Worm (Caenorhabditis elegans) whole organism, L4/young adult: ENCODE measurements around the gene B0336.12.

Experiments used
- W03F9.2 ChIP-seq: fragments of 150-350 bp; optimal IDR thresholded peaks from 2 replicates; lab custom pipeline; 2014; ENCODE audit warnings: missing biosample characterization, missing genetic modification characterization
- dao-5 ChIP-seq: sonication (generic microtip); optimal IDR thresholded peaks from 2 replicates; lab custom pipeline; 2016; ENCODE audit warnings: missing genotype, missing genetic modification characterization, moderate library complexity, missing compliant biosample characterization
- him-1 ChIP-seq: sonication (generic microtip); optimal IDR thresholded peaks from 2 replicates; lab custom pipeline; 2016; ENCODE audit warnings: missing genotype, missing genetic modification reagents, missing genetic modification characterization, missing compliant biosample characterization

B0336.12 gene

DNA sequence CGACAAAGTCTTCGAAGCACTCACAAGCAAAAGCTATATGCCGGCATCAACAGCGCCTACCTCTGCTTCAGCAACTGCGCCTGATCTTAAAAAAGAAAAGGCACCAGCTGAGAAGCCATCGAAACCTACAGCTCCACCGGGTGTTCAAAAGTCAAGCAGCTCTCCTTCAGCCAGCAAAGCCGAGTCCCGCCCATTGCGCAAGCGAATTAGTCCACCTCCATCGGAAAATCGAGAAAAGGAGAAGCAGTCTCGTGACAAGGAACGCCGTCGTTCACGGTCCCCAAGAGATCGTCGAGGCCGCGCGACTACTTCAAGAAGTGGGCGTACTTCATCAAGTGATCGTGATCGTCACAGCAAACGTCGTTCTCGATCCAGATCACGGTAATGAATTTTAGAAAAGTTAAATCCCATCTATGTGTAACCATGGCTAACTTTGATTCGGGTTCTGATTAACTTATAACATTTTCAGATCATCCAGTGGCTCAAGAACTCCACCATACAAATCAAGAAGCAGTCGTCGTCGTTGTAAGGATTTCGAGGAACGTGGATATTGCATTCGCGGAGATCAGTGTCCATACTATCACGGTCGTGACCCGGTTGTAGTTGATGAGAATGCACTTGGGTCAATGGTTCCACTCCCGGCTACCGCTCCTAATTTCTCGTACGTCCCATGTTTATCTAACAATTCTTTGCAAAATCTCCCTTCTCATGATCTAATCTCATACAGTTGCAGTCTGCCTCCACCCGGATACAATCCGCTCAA is 2.1 kb upstream of the B0336.12 start:
- TF ChIP-seq him-1 = no peak
- no peak for TF ChIP-seq dao-5 (tag; lab: Kevin White, UChicago)
- TF ChIP-seq W03F9.2 (tag; lab: Kevin White, UChicago) = no peak

DNA sequence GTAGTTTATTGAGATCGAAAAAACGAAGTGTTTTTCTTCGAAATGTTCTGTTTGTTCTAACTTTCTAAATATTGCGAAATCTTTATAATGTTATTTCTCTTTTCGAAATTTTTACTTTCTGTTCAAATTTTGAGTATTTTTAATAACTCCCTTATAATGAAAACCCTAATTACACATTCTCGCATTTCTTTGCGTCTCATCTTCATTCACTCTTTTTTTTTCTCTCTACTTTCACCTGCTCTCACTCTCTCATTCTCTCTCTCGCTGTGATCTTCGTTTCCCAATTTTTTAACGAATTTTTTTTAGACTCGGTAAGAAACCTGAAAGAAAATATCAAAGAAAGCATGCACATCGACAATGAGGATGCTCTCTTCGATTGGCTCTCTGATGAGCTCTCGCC is 1.3 kb upstream of the B0336.12 start, which contains the start of gene rbm-26:
Gene rbm-26, plus strand, starts transcription at position 301 of the 400 bp plus-strand sequence.
- TF ChIP-seq W03F9.2 (tag; lab: Kevin White, UChicago) (no peak), dao-5 (tag; lab: Kevin White, UChicago) (no peak), him-1 (no peak)

DNA sequence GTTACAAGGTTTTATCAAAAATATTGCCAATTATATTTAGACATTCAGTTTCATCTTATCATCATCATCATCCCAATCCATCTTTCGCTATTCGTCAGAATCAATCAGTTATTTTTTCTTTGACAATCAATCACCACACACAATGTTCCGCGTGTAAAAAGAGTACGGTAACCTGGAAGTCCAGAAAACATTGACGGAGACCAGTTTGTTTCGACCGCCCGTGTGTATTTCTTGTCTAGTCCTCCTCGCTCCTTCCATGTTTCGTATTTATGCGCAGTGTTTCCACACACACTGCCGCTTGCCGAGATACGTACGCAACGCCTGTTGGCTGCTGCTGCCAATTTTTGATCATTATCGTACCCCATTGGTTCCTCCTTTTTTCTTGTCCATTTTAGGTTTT is 731 bp upstream of the B0336.12 start:
- TF ChIP-seq him-1 = no peak
- TF ChIP-seq W03F9.2 (tag; lab: Kevin White, UChicago) = no peak
- no peak for TF ChIP-seq dao-5 (tag; lab: Kevin White, UChicago)

DNA sequence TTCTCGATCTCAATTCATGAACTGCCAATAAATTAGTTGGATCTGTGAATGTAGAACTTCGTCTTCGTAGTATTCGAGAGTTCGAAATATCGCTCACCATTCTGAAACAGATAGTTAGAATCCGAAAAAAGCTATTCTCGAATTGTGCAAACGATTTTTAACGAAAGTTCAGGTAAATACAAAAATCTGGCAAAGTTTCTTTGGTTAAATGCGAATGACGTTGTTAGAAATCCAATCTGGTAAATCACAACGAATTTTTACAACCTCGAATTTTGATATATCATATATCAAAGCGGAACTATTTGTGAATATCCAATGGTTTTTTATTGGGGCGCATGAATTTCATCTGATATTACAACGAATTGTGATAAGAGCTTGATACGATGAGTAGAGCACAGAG is 721 bp downstream of the B0336.12 start, which contains the start of gene hpo-28:
Gene hpo-28, minus strand, starts transcription at position 101 of the 400 bp plus-strand sequence.
- TF ChIP-seq him-1 (no peak), W03F9.2 (tag; lab: Kevin White, UChicago) (no peak), dao-5 (tag; lab: Kevin White, UChicago) (no peak)

DNA sequence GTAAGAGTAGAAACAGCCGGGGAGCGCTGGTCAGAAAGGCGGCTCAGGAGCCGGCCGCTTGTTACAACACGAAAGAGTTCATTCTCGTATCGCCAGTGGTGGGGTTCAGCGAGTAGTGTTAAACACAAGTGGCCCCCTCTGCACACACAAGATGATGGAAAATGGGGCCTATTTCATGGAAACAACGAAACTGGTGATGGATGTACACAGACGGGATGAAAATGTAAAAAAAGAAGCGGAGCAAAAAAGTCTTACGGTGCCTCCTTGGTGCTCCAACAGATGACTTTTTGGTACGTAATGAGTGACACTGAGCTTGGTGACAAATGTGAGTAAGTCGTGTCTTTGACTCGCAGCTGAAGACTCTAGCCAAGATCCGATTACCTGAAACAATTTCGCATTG is 1.9 kb downstream of the B0336.12 start:
- TF ChIP-seq W03F9.2 (tag; lab: Kevin White, UChicago) (no peak), him-1 (no peak), dao-5 (tag; lab: Kevin White, UChicago) (no peak)

DNA sequence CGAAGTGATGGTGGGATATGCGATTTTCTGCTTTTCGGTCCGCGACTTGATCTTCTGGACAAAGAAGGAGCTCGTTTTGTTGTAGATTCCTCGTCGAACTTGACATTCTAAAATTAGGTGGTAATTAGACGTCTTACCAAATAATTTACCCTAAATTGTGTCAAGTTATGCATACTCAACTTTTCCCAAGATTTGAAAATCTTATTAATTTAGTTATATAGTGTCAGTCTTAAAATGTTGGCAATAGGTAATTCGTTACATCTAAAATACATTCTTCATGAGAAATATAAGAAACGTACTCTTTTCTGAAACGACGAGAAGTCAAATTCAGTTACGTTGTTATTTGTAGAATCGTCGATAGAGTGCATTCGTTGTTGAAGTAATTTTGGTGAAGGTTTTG is 2.4 kb downstream of the B0336.12 start:
- TF ChIP-seq W03F9.2 (tag; lab: Kevin White, UChicago) (no peak), him-1 (no peak), dao-5 (tag; lab: Kevin White, UChicago) (no peak)

DNA sequence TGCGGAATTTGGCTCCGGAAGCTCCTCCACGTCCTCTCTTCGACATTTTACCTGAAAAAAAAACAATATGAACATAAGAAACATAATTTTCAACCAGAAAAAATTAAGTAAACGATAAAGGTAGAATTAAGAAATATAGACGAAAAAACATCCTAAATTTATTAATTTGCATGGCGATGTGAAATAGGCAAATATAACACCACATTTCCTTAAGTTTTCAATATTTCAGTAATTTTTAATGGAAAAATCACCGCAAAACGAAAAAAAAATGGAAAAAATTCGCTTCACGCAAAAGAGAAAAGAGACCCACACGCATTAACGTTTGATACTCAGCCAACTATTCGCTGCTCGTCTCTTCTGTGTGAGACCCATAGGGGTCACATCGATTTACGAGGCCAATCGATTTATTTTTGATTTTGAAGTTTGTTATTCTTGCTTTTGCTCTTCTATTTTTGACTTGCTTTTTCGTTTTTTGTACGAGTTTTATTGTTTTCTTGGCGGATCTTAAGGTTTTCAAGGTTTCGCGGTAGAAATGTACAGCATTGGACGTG is 3.8 kb downstream of the B0336.12 start, which contains the start of gene rpl-23:
Gene rpl-23, minus strand, starts transcription at position 51 of the 551 bp plus-strand sequence.
- TF ChIP-seq W03F9.2 (tag; lab: Kevin White, UChicago) (peak; percentile 94), him-1 (peak; percentile 52), dao-5 (tag; lab: Kevin White, UChicago) (no peak)

DNA sequence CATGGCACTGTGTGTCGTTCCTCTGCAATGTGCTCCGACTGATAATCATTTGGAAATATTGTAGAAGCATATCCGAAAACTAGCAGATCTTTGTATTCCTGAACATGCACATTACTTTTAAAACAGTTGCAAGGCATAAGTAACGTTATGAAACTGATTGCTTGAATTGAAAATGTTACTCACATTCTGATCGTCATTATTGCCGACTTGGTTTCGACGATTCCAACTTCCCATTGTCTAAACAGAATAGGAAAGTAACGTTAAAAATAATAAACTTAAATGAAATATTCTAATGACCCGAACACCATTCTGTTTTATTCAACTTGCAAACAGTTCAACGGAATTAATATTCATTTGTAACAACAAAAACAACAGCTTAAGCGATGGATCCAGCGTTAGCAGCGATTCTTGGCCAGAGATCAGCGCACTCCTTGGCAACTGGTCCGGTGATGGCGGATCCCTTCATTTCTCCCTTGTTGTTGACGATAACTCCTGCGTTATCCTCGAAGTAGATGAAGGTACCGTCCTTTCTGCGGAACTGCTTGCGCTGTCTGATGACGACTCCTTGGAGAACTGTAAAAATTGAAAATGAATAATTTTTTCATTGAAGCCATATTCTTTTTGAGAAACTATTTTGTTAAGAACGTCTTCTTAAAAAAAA is 4.6 kb downstream of the B0336.12 start, which contains the start of gene swp-1:
Gene swp-1, minus strand, starts transcription at position 298 of the 661 bp plus-strand sequence.
- TF ChIP-seq dao-5 (tag; lab: Kevin White, UChicago) = no peak

DNA sequence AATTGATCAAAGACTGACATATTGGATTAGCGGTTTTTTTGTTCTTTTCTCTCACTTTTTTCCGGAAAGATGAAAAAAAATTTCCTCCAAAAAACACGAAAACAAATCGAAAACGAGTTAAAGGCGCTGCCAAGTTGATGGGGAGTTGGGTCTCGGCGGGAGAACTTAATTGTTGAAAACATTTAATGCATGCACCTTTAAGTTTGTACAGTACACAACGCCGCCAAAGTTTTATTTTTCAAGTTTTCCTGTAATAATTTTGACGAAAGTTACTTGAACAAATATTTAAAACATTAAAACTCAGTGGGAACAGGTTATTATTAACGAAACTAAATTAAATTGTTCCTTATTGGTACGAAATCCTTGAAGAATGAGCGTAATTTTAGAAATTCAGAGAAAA is 8.5 kb downstream of the B0336.12 start:
- TF ChIP-seq dao-5 (tag; lab: Kevin White, UChicago) (no peak), him-1 (no peak), W03F9.2 (tag; lab: Kevin White, UChicago) (no peak)

DNA sequence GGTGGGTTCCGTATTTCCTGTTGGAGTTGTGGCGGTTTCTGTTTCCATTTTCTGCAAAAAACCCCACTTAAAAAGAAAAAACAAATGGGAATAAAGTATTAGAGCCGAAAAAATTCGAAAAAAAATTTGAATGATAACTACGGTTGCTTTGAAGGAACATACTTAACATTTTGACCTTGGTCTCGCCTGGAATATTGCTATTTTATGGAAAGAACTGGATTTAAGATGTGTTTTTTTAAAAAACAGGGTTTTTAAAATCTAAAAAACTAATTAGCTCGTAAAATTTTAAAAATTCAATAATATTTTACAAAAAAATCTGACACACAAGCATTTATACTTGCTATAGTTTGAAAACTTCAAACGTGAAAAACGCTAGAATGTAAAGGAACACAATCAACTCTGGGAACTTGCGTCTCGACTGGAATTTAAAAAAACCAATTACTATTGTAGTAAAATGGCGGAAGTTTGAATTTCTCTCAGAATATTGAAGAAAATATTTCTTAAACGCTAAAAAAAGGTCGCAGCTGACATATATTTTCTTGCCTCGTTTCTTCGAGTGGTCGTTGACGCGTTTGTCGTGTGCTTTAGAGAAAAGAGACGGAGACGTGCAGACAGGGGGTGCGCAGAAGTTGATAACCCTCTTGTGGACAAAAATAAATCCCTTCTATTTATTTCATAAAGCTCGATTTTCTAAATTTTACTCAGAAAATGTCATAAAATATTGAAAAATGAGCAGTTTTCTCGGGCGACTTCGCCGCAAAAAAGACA is 11.8 kb downstream of the B0336.12 start, which contains the start of the genes lgg-3 and rgs-5:
Gene lgg-3, minus strand, starts transcription at position 51 of the 768 bp plus-strand sequence.
Gene rgs-5, plus strand, starts transcription at position 593 of the 768 bp plus-strand sequence.
- TF ChIP-seq W03F9.2 (tag; lab: Kevin White, UChicago) = peak; percentile 73
- TF ChIP-seq dao-5 (tag; lab: Kevin White, UChicago) = no peak
- no peak for TF ChIP-seq him-1

DNA sequence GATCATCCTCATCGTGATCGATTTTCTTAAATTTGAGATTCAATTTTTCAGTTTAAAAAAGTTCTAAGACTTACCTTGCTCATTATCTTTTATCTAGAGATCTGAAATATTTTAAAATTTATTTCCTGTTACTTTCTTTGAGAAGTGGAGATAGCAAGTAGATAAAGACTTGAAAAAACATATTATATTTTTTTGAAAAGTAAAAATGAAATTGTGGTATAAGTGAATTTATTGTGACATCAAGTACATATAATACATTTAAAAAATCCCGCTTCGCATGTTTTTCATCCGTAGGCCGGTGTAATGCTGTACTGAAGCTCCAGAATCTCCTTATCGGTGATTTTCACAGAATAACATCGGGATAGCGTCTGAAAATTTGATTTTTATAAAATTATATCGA is 12.7 kb downstream of the B0336.12 start, which contains the start of gene B0336.7:
Gene B0336.7, minus strand, starts transcription at position 101 of the 400 bp plus-strand sequence.
- TF ChIP-seq W03F9.2 (tag; lab: Kevin White, UChicago) (no peak), dao-5 (tag; lab: Kevin White, UChicago) (no peak)

DNA sequence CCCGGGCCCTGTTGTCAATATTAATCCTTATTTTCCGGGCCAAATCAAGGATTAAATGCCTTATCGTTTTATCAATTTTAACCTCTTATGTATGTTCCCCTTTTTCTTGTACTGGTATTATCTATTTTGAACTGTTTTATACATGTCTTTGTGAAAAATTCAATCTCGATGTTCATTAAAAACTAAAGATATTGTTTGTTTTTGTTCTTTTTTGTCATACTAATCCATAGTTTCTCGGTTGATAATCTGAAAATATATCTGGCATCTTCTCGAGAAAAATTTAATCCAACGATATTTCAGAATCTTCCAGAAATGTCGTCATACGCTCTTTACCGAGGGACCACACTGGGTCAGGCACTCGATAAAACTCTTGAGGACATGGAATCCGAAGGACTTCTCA is 16.2 kb downstream of the B0336.12 start, which contains the start of gene B0336.13:
Gene B0336.13, plus strand, starts transcription at position 301 of the 400 bp plus-strand sequence.
- TF ChIP-seq dao-5 (tag; lab: Kevin White, UChicago) = no peak
- no peak for TF ChIP-seq W03F9.2 (tag; lab: Kevin White, UChicago)
- TF ChIP-seq him-1 = no peak

DNA sequence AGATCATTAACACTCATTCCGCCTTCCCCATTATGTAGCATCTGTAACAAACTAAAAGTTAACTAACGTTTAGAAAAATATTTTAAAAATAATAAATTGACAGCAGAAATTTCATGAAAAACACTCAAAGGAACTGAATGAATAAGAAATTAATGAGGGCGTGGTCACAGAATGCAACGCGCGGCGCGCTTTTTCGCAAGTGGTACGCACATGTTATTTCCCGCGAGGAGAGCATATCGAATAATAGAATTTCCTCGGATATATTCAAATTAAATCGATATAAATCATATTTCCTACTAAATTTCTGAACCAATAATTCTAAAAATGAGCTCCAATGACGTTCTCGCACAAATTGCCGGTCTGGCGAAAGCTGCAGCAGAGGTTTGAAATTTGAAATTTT is 17.3 kb downstream of the B0336.12 start, which contains the start of the genes abi-1 and arle-14:
Gene abi-1, minus strand, starts transcription at position 51 of the 400 bp plus-strand sequence.
Gene arle-14, plus strand, starts transcription at position 217 of the 400 bp plus-strand sequence.
- TF ChIP-seq dao-5 (tag; lab: Kevin White, UChicago) = no peak
- TF ChIP-seq W03F9.2 (tag; lab: Kevin White, UChicago) = peak; percentile 2
- TF ChIP-seq him-1 = no peak
